Fruit fly (Drosophila melanogaster) whole organism, pupa: ENCODE data around the gene mbm.

Source experiments
- CG13204 ChIP-seq: fragments of 200-800 bp; sonication (Bioruptor generic); optimal IDR thresholded peaks from 2 replicates; lab custom pipeline; 2018; ENCODE audit warnings: missing biosample characterization, mild to moderate bottlenecking, missing genetic modification characterization, moderate library complexity
- CG14655 ChIP-seq: fragments of 200-800 bp; sonication (Bioruptor generic); optimal IDR thresholded peaks from 3 replicates; lab custom pipeline; 2017; ENCODE audit warnings: mild to moderate bottlenecking, missing biosample characterization, missing genetic modification reagents, missing genetic modification characterization
- CG15710 ChIP-seq: fragments of 200-800 bp; sonication (Bioruptor generic); optimal IDR thresholded peaks from 2 replicates; lab custom pipeline; 2018; ENCODE audit warnings: missing biosample characterization, mild to moderate bottlenecking, missing genetic modification characterization, moderate library complexity
- CG4496 ChIP-seq: fragments of 200-800 bp; sonication (Bioruptor generic); IDR thresholded peaks from 3 replicates; pipeline ENCODE4 v1.3.6; 2022; ENCODE audit warnings: missing biosample characterization, missing genetic modification characterization
- EcR ChIP-seq: fragments of 200-800 bp; sonication (Bioruptor generic); optimal IDR thresholded peaks from 3 replicates; lab custom pipeline; 2019; ENCODE audit warnings: missing biosample characterization, missing genetic modification characterization, mild to moderate bottlenecking, moderate library complexity, missing genetic modification reagents
- fd96Ca ChIP-seq: fragments of 200-800 bp; sonication (Bioruptor generic); IDR thresholded peaks from 3 replicates; pipeline ENCODE4 v1.3.6; 2022; ENCODE audit warnings: missing biosample characterization, missing genetic modification characterization

- TF ChIP-seq CG4496 = no peak
- no peak for TF ChIP-seq fd96Ca (GFP tag; lab: Robert Waterston, UW)
- no peak for TF ChIP-seq CG14655
- TF ChIP-seq EcR = no peak
- no peak for TF ChIP-seq CG13204 (GFP tag; lab: Kevin White, UChicago)
- no peak for TF ChIP-seq CG15710
These were observed 2.0 kb downstream of the mbm start, which contains the start of gene Dus1 for dm6 chr2L:271553-271952.
